Fruit fly (Drosophila melanogaster) whole organism, prepupa: Measurements from ENCODE around the gene alpha-Man-Ia.

Experiments
- Blimp-1 ChIP-seq: fragments of 200-800 bp; sonication (Bioruptor generic); optimal IDR thresholded peaks from 3 replicates; lab custom pipeline; 2017; ENCODE audit warnings: missing biosample characterization, missing genetic modification characterization, mild to moderate bottlenecking, moderate library complexity, missing genetic modification reagents
- CG10669 ChIP-seq: fragments of 200-800 bp; sonication (Bioruptor generic); optimal IDR thresholded peaks from 3 replicates; lab custom pipeline; 2018; ENCODE audit warnings: missing biosample characterization, mild to moderate bottlenecking, missing genetic modification characterization, moderate library complexity
- CG11294 ChIP-seq: fragments of 200-800 bp; sonication (Bioruptor generic); IDR thresholded peaks from 2 replicates; pipeline ENCODE4 v1.3.6; 2022; ENCODE audit warnings: missing biosample characterization, missing genetic modification characterization
- CG11762 ChIP-seq: fragments of 200-800 bp; sonication (Bioruptor generic); optimal IDR thresholded peaks from 3 replicates; lab custom pipeline; 2016; ENCODE audit warnings: missing biosample characterization, missing genetic modification characterization; ENCODE audit not compliant: insufficient read depth
- CG11902 ChIP-seq: fragments of 200-800 bp; sonication (Bioruptor generic); optimal IDR thresholded peaks from 3 replicates; lab custom pipeline; 2016; ENCODE audit warnings: missing biosample characterization, missing genetic modification characterization
- CG15336 ChIP-seq: fragments of 200-800 bp; sonication (Bioruptor generic); IDR thresholded peaks from 2 replicates; pipeline ENCODE4 v1.3.6; 2022; ENCODE audit warnings: missing biosample characterization, missing genetic modification characterization
- CG1621 ChIP-seq: fragments of 200-800 bp; sonication (Bioruptor generic); optimal IDR thresholded peaks from 3 replicates; lab custom pipeline; 2018; ENCODE audit warnings: missing biosample characterization, mild to moderate bottlenecking, missing genetic modification characterization
- CG16779 ChIP-seq: fragments of 200-800 bp; sonication (Bioruptor generic); optimal IDR thresholded peaks from 3 replicates; lab custom pipeline; 2017; ENCODE audit warnings: missing biosample characterization, mild to moderate bottlenecking, missing genetic modification characterization
- CG3032 ChIP-seq: fragments of 200-800 bp; optimal IDR thresholded peaks from 2 replicates; lab custom pipeline; 2019; ENCODE audit warnings: missing biosample characterization, mild to moderate bottlenecking, missing genetic modification characterization, moderate library complexity
- CG31627 ChIP-seq: fragments of 200-800 bp; sonication (Bioruptor generic); optimal IDR thresholded peaks from 3 replicates; lab custom pipeline; 2016; ENCODE audit warnings: missing biosample characterization, missing genetic modification characterization
- CG32006 ChIP-seq: fragments of 200-800 bp; sonication (Bioruptor generic); optimal IDR thresholded peaks from 3 replicates; lab custom pipeline; 2017; ENCODE audit warnings: missing biosample characterization, mild to moderate bottlenecking, missing genetic modification characterization
- CG34406 ChIP-seq: fragments of 200-800 bp; sonication (Bioruptor generic); optimal IDR thresholded peaks from 3 replicates; lab custom pipeline; 2016; ENCODE audit warnings: missing biosample characterization, missing genetic modification characterization
- CG6163 ChIP-seq: fragments of 200-800 bp; sonication (Bioruptor generic); IDR thresholded peaks from 3 replicates; pipeline ENCODE4 v1.3.6; 2022; ENCODE audit warnings: missing biosample characterization, missing genetic modification characterization
- CG6276 ChIP-seq: fragments of 200-800 bp; sonication (Bioruptor generic); optimal IDR thresholded peaks from 2 replicates; lab custom pipeline; 2017; ENCODE audit warnings: missing biosample characterization, mild to moderate bottlenecking, missing genetic modification characterization
- CG6792 ChIP-seq: fragments of 200-800 bp; sonication (Bioruptor generic); optimal IDR thresholded peaks from 3 replicates; lab custom pipeline; 2016; ENCODE audit warnings: missing biosample characterization, missing genetic modification characterization
- CG6808 ChIP-seq: fragments of 200-800 bp; sonication (Bioruptor generic); optimal IDR thresholded peaks from 3 replicates; lab custom pipeline; 2017; ENCODE audit warnings: missing biosample characterization, missing genetic modification characterization, mild to moderate bottlenecking, moderate library complexity, missing genetic modification reagents
- CG6854 ChIP-seq: fragments of 200-800 bp; sonication (Bioruptor generic); optimal IDR thresholded peaks from 2 replicates; lab custom pipeline; 2017; ENCODE audit warnings: missing biosample characterization, mild to moderate bottlenecking, missing genetic modification characterization
- CG7368 ChIP-seq: fragments of 200-800 bp; sonication (Bioruptor generic); optimal IDR thresholded peaks from 3 replicates; lab custom pipeline; 2016; ENCODE audit warnings: missing biosample characterization, missing genetic modification characterization
- CG8119 ChIP-seq: fragments of 200-800 bp; sonication (Bioruptor generic); IDR thresholded peaks from 3 replicates; pipeline ENCODE4 v1.3.6; 2022; ENCODE audit warnings: missing biosample characterization, missing genetic modification characterization
- CG8632 ChIP-seq: fragments of 200-800 bp; sonication (Bioruptor generic); optimal IDR thresholded peaks from 3 replicates; lab custom pipeline; 2016; ENCODE audit warnings: missing biosample characterization, missing genetic modification characterization
- CG9139 ChIP-seq: fragments of 200-800 bp; sonication (Bioruptor generic); optimal IDR thresholded peaks from 3 replicates; lab custom pipeline; 2017; ENCODE audit warnings: missing biosample characterization, mild to moderate bottlenecking, missing genetic modification characterization
- Eip78C ChIP-seq: fragments of 200-800 bp; sonication (Bioruptor generic); peaks from one replicate; lab custom pipeline; 2016; ENCODE audit warnings: missing biosample characterization, missing genetic modification characterization
- Ets21C ChIP-seq: fragments of 200-800 bp; sonication (Bioruptor generic); optimal IDR thresholded peaks from 3 replicates; lab custom pipeline; 2016; ENCODE audit warnings: missing biosample characterization, missing genetic modification characterization
- Ets96B ChIP-seq: fragments of 200-800 bp; optimal IDR thresholded peaks from 2 replicates; lab custom pipeline; 2019; ENCODE audit warnings: missing biosample characterization, mild to moderate bottlenecking, missing genetic modification characterization, moderate library complexity
- Gug ChIP-seq: fragments of 200-800 bp; sonication (Bioruptor generic); IDR thresholded peaks from 2 replicates; pipeline ENCODE4 v1.3.6; 2022; ENCODE audit warnings: missing biosample characterization, missing genetic modification characterization
- Hr39 ChIP-seq: fragments of 200-800 bp; sonication (Bioruptor generic); optimal IDR thresholded peaks from 2 replicates; lab custom pipeline; 2016; ENCODE audit warnings: missing biosample characterization, missing genetic modification characterization
- Hr4 ChIP-seq: fragments of 200-800 bp; sonication (Bioruptor generic); optimal IDR thresholded peaks from 3 replicates; lab custom pipeline; 2016; ENCODE audit warnings: missing biosample characterization, missing genetic modification characterization
- Lpt ChIP-seq: fragments of 200-800 bp; sonication (Bioruptor generic); optimal IDR thresholded peaks from 3 replicates; lab custom pipeline; 2016; ENCODE audit warnings: missing biosample characterization, missing genetic modification characterization
- OdsH ChIP-seq: fragments of 200-800 bp; sonication (Bioruptor generic); optimal IDR thresholded peaks from 3 replicates; lab custom pipeline; 2016; ENCODE audit warnings: missing biosample characterization, missing genetic modification characterization
- Smox ChIP-seq: fragments of 200-800 bp; sonication (Bioruptor generic); optimal IDR thresholded peaks from 3 replicates; lab custom pipeline; 2016; ENCODE audit warnings: missing biosample characterization, missing genetic modification characterization
- Sox102F ChIP-seq: fragments of 200-800 bp; sonication (Bioruptor generic); optimal IDR thresholded peaks from 2 replicates; lab custom pipeline; 2016; ENCODE audit warnings: missing biosample characterization, mild to moderate bottlenecking, missing genetic modification characterization
- Sox14 ChIP-seq: fragments of 200-800 bp; sonication (Bioruptor generic); optimal IDR thresholded peaks from 3 replicates; lab custom pipeline; 2016; ENCODE audit warnings: missing biosample characterization, missing genetic modification characterization
- achi ChIP-seq: fragments of 200-800 bp; sonication (Bioruptor generic); optimal IDR thresholded peaks from 3 replicates; lab custom pipeline; 2016; ENCODE audit warnings: missing biosample characterization, missing genetic modification characterization
- acj6 ChIP-seq: fragments of 200-800 bp; sonication (Bioruptor generic); optimal IDR thresholded peaks from 3 replicates; lab custom pipeline; 2016; ENCODE audit warnings: missing biosample characterization, missing genetic modification characterization
- cyc ChIP-seq: fragments of 200-800 bp; sonication (Bioruptor generic); optimal IDR thresholded peaks from 3 replicates; lab custom pipeline; 2016; ENCODE audit warnings: missing biosample characterization, missing genetic modification characterization
- dac ChIP-seq: fragments of 200-800 bp; sonication (Bioruptor generic); optimal IDR thresholded peaks from 2 replicates; lab custom pipeline; 2017; ENCODE audit warnings: missing biosample characterization, mild to moderate bottlenecking, missing genetic modification characterization
- esn ChIP-seq: fragments of 200-800 bp; sonication (Bioruptor generic); optimal IDR thresholded peaks from 2 replicates; lab custom pipeline; 2016; ENCODE audit warnings: missing biosample characterization, mild to moderate bottlenecking, missing genetic modification characterization, moderate library complexity
- fd59A ChIP-seq: fragments of 200-800 bp; sonication (Bioruptor generic); optimal IDR thresholded peaks from 2 replicates; lab custom pipeline; 2017; ENCODE audit warnings: missing biosample characterization, mild to moderate bottlenecking, missing genetic modification characterization, missing genetic modification reagents
- fkh ChIP-seq: fragments of 200-800 bp; sonication (Bioruptor generic); optimal IDR thresholded peaks from 3 replicates; lab custom pipeline; 2017; ENCODE audit warnings: missing biosample characterization, mild to moderate bottlenecking, missing genetic modification characterization, moderate library complexity
- lz ChIP-seq: fragments of 200-800 bp; sonication (Bioruptor generic); optimal IDR thresholded peaks from 3 replicates; lab custom pipeline; 2016; ENCODE audit warnings: missing biosample characterization, missing genetic modification characterization
- net ChIP-seq: fragments of 200-800 bp; sonication (Bioruptor generic); optimal IDR thresholded peaks from 3 replicates; lab custom pipeline; 2016; ENCODE audit warnings: missing biosample characterization, missing genetic modification characterization
- pdm3 ChIP-seq: fragments of 200-800 bp; sonication (Bioruptor generic); optimal IDR thresholded peaks from 3 replicates; lab custom pipeline; 2016; ENCODE audit warnings: missing biosample characterization, missing genetic modification characterization
- salr ChIP-seq, 2 experiments: fragments of 200-800 bp; sonication (Bioruptor generic); optimal IDR thresholded peaks; 3 replicates each; lab custom pipeline; 2016 to 2018; ENCODE audit warnings: missing biosample characterization in 2 of 2, missing genetic modification characterization in 2 of 2, mild to moderate bottlenecking in 1 of 2
- svp ChIP-seq: fragments of 200-800 bp; sonication (Bioruptor generic); peaks from one replicate; lab custom pipeline; 2016; ENCODE audit warnings: missing biosample characterization, missing genetic modification characterization
- topi ChIP-seq: fragments of 200-800 bp; sonication (Bioruptor generic); optimal IDR thresholded peaks from 3 replicates; lab custom pipeline; 2016; ENCODE audit warnings: missing biosample characterization, missing genetic modification characterization
- vri ChIP-seq: fragments of 200-800 bp; sonication (Bioruptor generic); optimal IDR thresholded peaks from 3 replicates; lab custom pipeline; 2016; ENCODE audit warnings: missing biosample characterization, mild to moderate bottlenecking, missing genetic modification characterization

The alpha-Man-Ia gene

DNA sequence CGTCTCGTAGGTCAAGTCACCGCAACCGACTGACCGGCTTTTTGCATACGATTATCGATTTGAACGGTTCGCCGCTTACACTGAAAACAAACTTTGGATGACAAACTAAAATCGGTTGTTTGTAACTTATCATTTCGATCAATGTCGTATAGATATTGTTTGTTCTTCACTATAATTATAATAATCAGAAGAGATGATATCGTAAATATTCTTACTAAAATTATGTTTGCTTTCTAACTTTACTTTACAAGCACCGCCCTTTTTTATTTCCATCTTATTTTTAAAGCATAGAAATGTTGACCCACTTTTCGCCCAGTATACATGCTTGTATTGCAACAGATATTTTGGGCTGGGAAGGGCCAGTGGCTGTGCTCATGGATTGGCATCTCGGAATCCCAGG is 92.7 kb downstream of the alpha-Man-Ia start, which contains the start of gene CG2961:
TSS of gene CG2961 (minus strand) at position 16 of the 400 bp plus-strand sequence.
- TF ChIP-seq Hr39 (GFP tag; lab: Kevin White, UChicago) (no peak), Gug (no peak), topi (GFP tag; lab: Kevin White, UChicago) (no peak), Ets96B (tag; lab: Kevin White, UChicago) (peak; percentile 21), CG16779 (tag; lab: Kevin White, UChicago) (no peak), OdsH (GFP tag; lab: Kevin White, UChicago) (peak; percentile 21), CG15336 (GFP tag; lab: Robert Waterston, UW) (0 out of 2 replicates have a peak, but pooled peaks have one; percentile 25), pdm3 (GFP tag; lab: Kevin White, UChicago) (peak; percentile 2), CG6854 (GFP tag; lab: Kevin White, UChicago) (no peak), CG3032 (no peak), CG9139 (no peak), CG8632 (no peak), cyc (no peak), CG10669 (no peak), Sox102F (GFP tag; lab: Kevin White, UChicago) (no peak), CG6163 (GFP tag; lab: Robert Waterston, UW) (no peak), vri (GFP tag; lab: Kevin White, UChicago) (no peak), dac (GFP tag; lab: Kevin White, UChicago) (no peak), CG11762 (GFP tag; lab: Kevin White, UChicago) (no peak), Ets21C (GFP tag; lab: Kevin White, UChicago) (no peak), acj6 (GFP tag; lab: Kevin White, UChicago) (peak; percentile 2), CG6792 (GFP tag; lab: Kevin White, UChicago) (no peak), esn (GFP tag; lab: Kevin White, UChicago) (no peak), Blimp-1 (GFP tag; lab: Kevin White, UChicago) (no peak), CG6808 (no peak), Hr4 (GFP tag; lab: Kevin White, UChicago) (no peak), net (GFP tag; lab: Kevin White, UChicago) (no peak), CG1621 (tag; lab: Kevin White, UChicago) (no peak), CG7368 (GFP tag; lab: Kevin White, UChicago) (no peak), Eip78C (peak; percentile 59), Smox (no peak), Sox14 (GFP tag; lab: Kevin White, UChicago) (peak; percentile 8), svp (peak; percentile 66), Lpt (no peak), CG32006 (GFP tag; lab: Kevin White, UChicago) (peak; percentile 14), CG34406 (GFP tag; lab: Kevin White, UChicago) (no peak), CG8119 (GFP tag; lab: Robert Waterston, UW) (0 out of 3 replicates have a peak, but pooled peaks have one; percentile 20), achi (GFP tag; lab: Kevin White, UChicago) (peak; percentile 4), CG6276 (no peak), fkh (GFP tag; lab: Kevin White, UChicago) (no peak), CG11902 (no peak), CG11294 (GFP tag; lab: Robert Waterston, UW) (no peak), salr (GFP tag; optimal IDR thresholded peaks at IDR 0.05; lab: Kevin White, UChicago) (no peak), lz (GFP tag; lab: Kevin White, UChicago) (no peak), CG31627 (GFP tag; lab: Kevin White, UChicago) (no peak), fd59A (no peak)
